Worm (Caenorhabditis elegans): ENCODE results near the gene dod-20.
A peak's percentile ranks its signal among the peaks of the same experiment; 100 is the strongest.

Gene dod-20

ce11 chrV:399721-400120 lies 22.5 kb upstream of the dod-20 start, which contains the start of gene scl-27:
Gene scl-27, plus strand, starts transcription at chrV:400021.
- TF ChIP-seq sma-3 (GFP tag; optimal IDR thresholded peaks at IDR 0.05): no peak
- TF ChIP-seq blmp-1 (tag; optimal IDR thresholded peaks at IDR 0.05; ENCODE audit: insufficient read depth): no peak

DNA sequence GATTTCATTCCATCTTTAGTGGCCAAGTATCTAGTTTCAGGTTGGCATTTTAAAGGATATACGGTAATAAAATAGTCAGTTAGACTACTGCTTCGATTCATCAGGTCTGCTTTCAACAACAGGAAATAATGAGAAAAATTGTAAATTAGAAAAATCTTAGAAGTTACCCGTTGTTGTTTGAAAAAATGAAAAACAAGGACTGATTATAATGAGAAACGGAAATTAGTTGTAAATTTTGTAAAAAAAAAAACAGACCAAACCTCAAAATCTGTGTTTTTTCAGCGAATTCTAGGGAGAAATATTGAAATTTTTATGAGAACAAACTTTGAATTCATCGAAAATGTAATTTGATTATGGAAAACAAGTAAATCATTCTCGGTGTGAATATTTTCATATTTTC lies 19.2 kb upstream of the dod-20 start, which contains the start of gene srh-62:
srh-62 (minus strand) TSS at position 101 of the 400 bp plus-strand sequence.
- TF ChIP-seq ama-1 (optimal IDR thresholded peaks at IDR 0.05) (no peak), F13H6.1 (tag; optimal IDR thresholded peaks at IDR 0.05) (no peak), gmeb-1 (tag; optimal IDR thresholded peaks at IDR 0.05) (no peak), nhr-21 (tag; optimal IDR thresholded peaks at IDR 0.05) (no peak), skn-1 (tag; optimal IDR thresholded peaks at IDR 0.05) (no peak), nhr-10 (tag; optimal IDR thresholded peaks at IDR 0.05) (no peak), ceh-16 (tag; optimal IDR thresholded peaks at IDR 0.05) (no peak), sma-9 (GFP tag; optimal IDR thresholded peaks at IDR 0.05) (no peak), sma-9 (tag; optimal IDR thresholded peaks at IDR 0.05) (no peak), aly-2 (tag; optimal IDR thresholded peaks at IDR 0.05) (no peak), egl-27 (tag; optimal IDR thresholded peaks at IDR 0.05) (no peak), elt-3 (tag; optimal IDR thresholded peaks at IDR 0.05) (no peak), unc-39 (tag; optimal IDR thresholded peaks at IDR 0.05) (no peak), unc-55 (GFP tag; optimal IDR thresholded peaks at IDR 0.05) (no peak), peb-1 (tag; optimal IDR thresholded peaks at IDR 0.05) (no peak), nhr-237 (tag; optimal IDR thresholded peaks at IDR 0.05) (no peak), ztf-11 (tag; optimal IDR thresholded peaks at IDR 0.05) (no peak), blmp-1 (tag; optimal IDR thresholded peaks at IDR 0.05; ENCODE audit: insufficient read depth) (no peak), lin-13 (GFP tag; optimal IDR thresholded peaks at IDR 0.05) (no peak), nhr-77 (tag; optimal IDR thresholded peaks at IDR 0.05) (no peak), zag-1 (tag; optimal IDR thresholded peaks at IDR 0.05) (no peak)

DNA sequence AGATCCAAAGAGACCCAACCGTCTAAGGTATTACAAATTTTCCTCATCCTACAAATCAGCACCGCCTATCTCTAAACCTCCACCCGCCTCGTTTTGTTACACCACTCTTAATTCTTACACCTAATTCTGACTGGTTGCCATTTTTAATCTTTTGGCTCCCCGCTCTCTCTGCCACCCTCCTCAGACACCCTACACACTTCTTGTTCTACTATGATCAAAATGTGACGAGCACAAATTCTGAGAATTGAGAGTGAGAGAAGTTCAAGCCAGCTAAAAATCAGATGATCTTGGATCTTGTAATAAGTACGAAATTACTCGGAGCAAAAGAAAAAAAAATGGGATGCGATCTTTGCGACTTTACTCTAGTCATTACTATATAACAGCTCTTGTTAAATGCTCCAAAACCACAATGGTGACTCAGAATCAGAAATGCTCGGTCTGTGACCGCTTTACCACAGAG lies 18.0 kb upstream of the dod-20 start, which contains the start of gene nhr-252:
nhr-252 (plus strand) TSS at position 410 of the 460 bp plus-strand sequence.
- TF ChIP-seq sma-9 (GFP tag; optimal IDR thresholded peaks at IDR 0.05) (peak; percentile 35), sma-9 (tag; optimal IDR thresholded peaks at IDR 0.05) (no peak), alr-1 (tag; optimal IDR thresholded peaks at IDR 0.05) (no peak)

DNA sequence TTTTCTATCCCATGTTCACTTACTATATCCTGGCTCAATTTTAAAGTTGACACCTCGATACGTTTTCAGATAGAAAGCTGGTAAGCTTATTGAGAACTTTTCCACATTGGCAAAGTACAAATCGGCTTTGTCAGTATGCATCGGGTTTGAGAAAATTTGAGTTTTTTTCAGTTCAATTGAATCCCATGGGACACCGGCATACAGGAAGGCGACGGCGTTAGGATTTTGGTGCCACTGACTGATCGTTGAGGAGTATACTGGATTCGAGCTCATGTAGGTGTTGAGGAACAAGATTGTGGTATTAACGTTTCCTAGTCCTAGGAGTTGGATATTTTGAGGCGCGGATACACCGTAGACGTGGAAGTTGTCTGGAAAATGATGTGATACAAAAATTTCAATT lies 9.4 kb upstream of the dod-20 start:
- no peak for TF ChIP-seq ceh-16 (tag; optimal IDR thresholded peaks at IDR 0.05)

ce11 chrV:414630-415029 lies 7.6 kb upstream of the dod-20 start, which contains the start of gene dod-19:
Gene dod-19, minus strand, starts transcription at chrV:414759.
- TF ChIP-seq elt-3 (tag; optimal IDR thresholded peaks at IDR 0.05): no peak
- TF ChIP-seq ceh-16 (tag; optimal IDR thresholded peaks at IDR 0.05): no peak
- peak; percentile 69 for TF ChIP-seq fos-1 (tag; optimal IDR thresholded peaks at IDR 0.05)
- TF ChIP-seq lsy-2 (tag; optimal IDR thresholded peaks at IDR 0.05): no peak
- peak; percentile 46 for TF ChIP-seq sma-9 (GFP tag; optimal IDR thresholded peaks at IDR 0.05)
- TF ChIP-seq sma-9 (tag; optimal IDR thresholded peaks at IDR 0.05): no peak
- TF ChIP-seq mdl-1 (tag; optimal IDR thresholded peaks at IDR 0.05): no peak
- no peak for TF ChIP-seq F13H6.1 (tag; optimal IDR thresholded peaks at IDR 0.05)
- TF ChIP-seq peb-1 (tag; optimal IDR thresholded peaks at IDR 0.05): no peak

DNA sequence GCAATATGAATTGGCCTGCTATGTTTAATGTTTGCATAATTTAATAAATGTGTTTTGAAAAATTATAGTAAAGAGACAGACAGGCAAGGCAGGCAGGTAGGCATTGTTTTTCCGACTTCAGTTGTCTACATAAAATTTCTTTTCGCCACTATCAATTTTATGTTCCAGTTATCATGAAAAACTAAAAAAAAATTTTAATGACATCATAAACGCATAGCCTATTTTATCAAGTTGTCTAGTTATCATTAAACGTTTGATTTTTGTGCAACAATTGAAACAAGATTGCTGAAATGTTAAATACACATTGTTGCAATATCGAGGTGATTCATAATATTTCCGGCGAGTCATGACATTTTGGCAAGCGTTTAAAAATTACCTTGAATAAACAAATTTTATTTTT lies 7.2 kb upstream of the dod-20 start:
- TF ChIP-seq lsy-2 (tag; optimal IDR thresholded peaks at IDR 0.05): no peak
- TF ChIP-seq nhr-12 (tag; optimal IDR thresholded peaks at IDR 0.05): no peak
- peak; percentile 79 for TF ChIP-seq fos-1 (tag; optimal IDR thresholded peaks at IDR 0.05)
- no peak for TF ChIP-seq nhr-23 (tag; optimal IDR thresholded peaks at IDR 0.05)
- no peak for TF ChIP-seq aly-2 (tag; optimal IDR thresholded peaks at IDR 0.05)

ce11 chrV:417656-418353 lies 4.4 kb upstream of the dod-20 start, which contains the start of gene irg-8:
Gene irg-8, minus strand, starts transcription at chrV:417706.
- TF ChIP-seq gmeb-1 (tag; optimal IDR thresholded peaks at IDR 0.05) (no peak), sma-9 (GFP tag; optimal IDR thresholded peaks at IDR 0.05) (peak; percentile 31), sma-9 (tag; optimal IDR thresholded peaks at IDR 0.05) (no peak), fos-1 (tag; optimal IDR thresholded peaks at IDR 0.05) (peak; percentile 54)

Measured in whole organism, L2 larva.